Worm (Caenorhabditis elegans): Measurements from ENCODE around the gene M04D8.4.

DNA sequence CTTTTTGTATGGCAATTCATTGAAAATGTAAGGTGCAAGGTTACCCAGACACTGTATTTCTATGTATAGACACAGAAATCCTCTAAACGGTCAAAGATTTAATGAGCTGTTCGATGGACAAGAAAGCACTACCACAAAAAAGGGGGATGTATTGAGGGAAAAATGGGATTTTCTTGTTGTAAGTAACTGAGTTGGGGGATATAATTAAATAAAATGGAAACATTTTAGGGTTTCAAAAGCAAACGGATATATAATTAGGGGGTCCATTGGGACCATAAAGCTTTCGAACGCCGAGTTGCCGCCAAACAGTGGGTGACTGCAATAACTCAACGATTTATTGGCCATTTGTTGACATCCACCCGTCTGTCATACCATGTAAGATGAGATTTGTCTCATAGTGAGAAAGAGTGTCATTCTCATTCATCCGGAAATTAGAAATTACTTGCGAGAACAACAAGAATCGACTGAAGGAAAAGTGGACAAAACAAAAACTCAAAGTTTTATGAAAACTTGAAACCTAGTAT is 48.3 kb downstream of the M04D8.4 start:
- no peak for TF ChIP-seq ZK546.5 (tag; optimal IDR thresholded peaks at IDR 0.05)
- no peak for TF ChIP-seq unc-62 (GFP tag; optimal IDR thresholded peaks at IDR 0.05)
- TF ChIP-seq elt-1 (tag; optimal IDR thresholded peaks at IDR 0.05) = no peak
- TF ChIP-seq ztf-11 (tag; optimal IDR thresholded peaks at IDR 0.05) = no peak
- TF ChIP-seq pqm-1 (tag; optimal IDR thresholded peaks at IDR 0.05) = no peak
- no peak for TF ChIP-seq nhr-12 (tag; optimal IDR thresholded peaks at IDR 0.05)
- no peak for TF ChIP-seq nhr-11 (tag; optimal IDR thresholded peaks at IDR 0.05)
- TF ChIP-seq zag-1 (tag; optimal IDR thresholded peaks at IDR 0.05) = no peak
